Worm (Caenorhabditis elegans): ENCODE data around the gene F52B11.2.
A peak's percentile ranks its signal among the peaks of the same experiment; 100 is the strongest.

F52B11.2 gene

DNA sequence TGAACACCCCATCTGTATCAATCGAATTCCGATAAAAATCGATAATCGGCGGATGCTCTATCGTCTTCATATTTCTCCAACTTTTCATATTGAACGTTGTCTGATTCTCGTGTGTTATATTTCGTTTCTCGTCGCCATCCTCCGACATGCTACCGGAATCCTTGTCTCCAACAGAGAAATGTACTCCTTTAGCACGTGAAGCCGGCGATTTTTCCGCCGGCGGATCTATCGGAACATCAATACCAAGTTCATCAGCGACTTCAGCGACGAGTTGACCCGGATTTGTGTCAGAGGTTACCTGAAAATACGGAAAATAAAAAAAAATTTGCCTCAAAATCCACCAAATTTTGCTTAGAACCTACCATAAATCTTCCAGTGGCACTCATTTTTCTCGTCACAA is 31.7 kb downstream of the F52B11.2 start:
- TF ChIP-seq nhr-23 (tag; optimal IDR thresholded peaks at IDR 0.05) (no peak), Y55F3AM.14 (GFP tag; optimal IDR thresholded peaks at IDR 0.05) (no peak), ama-1 (optimal IDR thresholded peaks at IDR 0.05) (no peak)

DNA sequence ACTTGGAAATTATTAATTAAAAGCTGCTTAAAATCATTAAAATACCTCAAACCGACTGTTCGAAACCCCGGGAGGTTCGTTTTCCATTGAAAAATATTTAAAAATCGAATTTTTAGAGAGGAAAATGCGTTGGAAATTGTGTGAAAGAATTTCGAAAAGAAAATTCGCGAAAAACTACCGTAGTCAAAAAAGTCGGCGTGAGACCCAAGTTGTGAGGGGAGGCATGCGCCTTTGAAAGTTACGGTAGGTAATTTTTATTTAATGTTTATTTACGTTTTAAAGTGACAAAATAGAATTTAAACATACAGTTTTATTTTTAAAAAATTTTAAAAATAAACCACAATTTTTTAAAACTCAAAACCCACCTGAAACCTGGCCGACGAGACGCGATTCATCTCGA is 32.2 kb downstream of the F52B11.2 start:
- TF ChIP-seq lin-39 (tag; optimal IDR thresholded peaks at IDR 0.05) (no peak), nhr-11 (tag; optimal IDR thresholded peaks at IDR 0.05) (no peak), sma-9 (GFP tag; optimal IDR thresholded peaks at IDR 0.05) (no peak), sma-9 (tag; optimal IDR thresholded peaks at IDR 0.05) (no peak), R02D3.7 (tag; optimal IDR thresholded peaks at IDR 0.05) (no peak)

- TF ChIP-seq lsy-2 (tag; optimal IDR thresholded peaks at IDR 0.05): no peak
- TF ChIP-seq nhr-129 (tag; optimal IDR thresholded peaks at IDR 0.05): no peak
- no peak for TF ChIP-seq elt-3 (tag; optimal IDR thresholded peaks at IDR 0.05)
- TF ChIP-seq sem-4 (tag; optimal IDR thresholded peaks at IDR 0.05): no peak
- no peak for TF ChIP-seq mdl-1 (tag; optimal IDR thresholded peaks at IDR 0.05)
- no peak for TF ChIP-seq F13H6.1 (tag; optimal IDR thresholded peaks at IDR 0.05)
- TF ChIP-seq unc-39 (tag; optimal IDR thresholded peaks at IDR 0.05): no peak
- TF ChIP-seq aly-2 (tag; optimal IDR thresholded peaks at IDR 0.05): no peak
- no peak for TF ChIP-seq crh-2 (tag; optimal IDR thresholded peaks at IDR 0.05)
- no peak for TF ChIP-seq sma-3 (GFP tag; optimal IDR thresholded peaks at IDR 0.05)
- no peak for TF ChIP-seq ztf-4 (tag; optimal IDR thresholded peaks at IDR 0.05)
- no peak for TF ChIP-seq nhr-25 (tag; optimal IDR thresholded peaks at IDR 0.05)
- TF ChIP-seq alr-1 (tag; optimal IDR thresholded peaks at IDR 0.05): no peak
Observed at ce11 chrIV:14119327-14119726, 36.0 kb downstream of the F52B11.2 start.

- no peak for TF ChIP-seq lsy-2 (tag; optimal IDR thresholded peaks at IDR 0.05)
- no peak for TF ChIP-seq peb-1 (tag; optimal IDR thresholded peaks at IDR 0.05)
- no peak for TF ChIP-seq nhr-77 (tag; optimal IDR thresholded peaks at IDR 0.05)
- no peak for TF ChIP-seq nhr-12 (tag; optimal IDR thresholded peaks at IDR 0.05)
- TF ChIP-seq ama-1 (optimal IDR thresholded peaks at IDR 0.05): no peak
- no peak for TF ChIP-seq skn-1 (tag; optimal IDR thresholded peaks at IDR 0.05)
Observed at ce11 chrIV:14123956-14124355, 40.6 kb downstream of the F52B11.2 start, which contains the start of gene nkcc-1. TSS of gene nkcc-1 (minus strand) at chrIV:14124056.

ce11 chrIV:14127805-14128610 is 44.6 kb downstream of the F52B11.2 start, which contains the start of gene H12I19.115:
TSS of gene H12I19.115 (minus strand) at chrIV:14127855.
- TF ChIP-seq nhr-23 (tag; optimal IDR thresholded peaks at IDR 0.05) (no peak), unc-55 (GFP tag; optimal IDR thresholded peaks at IDR 0.05) (peak; percentile 15), C34F6.9 (tag; optimal IDR thresholded peaks at IDR 0.05) (peak; percentile 30), nhr-129 (tag; optimal IDR thresholded peaks at IDR 0.05) (peak; percentile 83), nhr-11 (tag; optimal IDR thresholded peaks at IDR 0.05) (no peak)

DNA sequence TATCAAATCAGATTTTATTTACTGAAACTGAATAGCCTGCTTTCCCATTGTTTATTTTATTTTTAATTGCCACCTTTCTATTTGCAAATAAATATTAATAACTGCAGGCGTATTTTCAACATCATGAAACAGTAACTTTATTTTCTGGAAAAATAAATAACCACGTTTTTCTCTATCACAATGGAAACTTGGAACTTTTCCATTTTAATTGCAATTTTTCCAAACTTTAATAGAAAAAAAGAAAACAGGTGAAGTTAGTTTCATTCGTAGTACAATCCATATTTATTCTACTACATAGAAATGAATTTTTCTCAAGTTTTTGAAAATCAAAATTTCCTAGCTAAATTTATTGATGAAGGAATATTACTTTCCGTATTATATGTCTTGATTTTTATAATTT is 45.7 kb downstream of the F52B11.2 start, which contains the start of gene srz-42:
Gene srz-42, plus strand, starts transcription at position 301 of the 400 bp plus-strand sequence.
- TF ChIP-seq alr-1 (tag; optimal IDR thresholded peaks at IDR 0.05) (no peak), ztf-11 (tag; optimal IDR thresholded peaks at IDR 0.05) (no peak), unc-62 (GFP tag; optimal IDR thresholded peaks at IDR 0.05) (no peak), fos-1 (tag; optimal IDR thresholded peaks at IDR 0.05) (no peak), gmeb-1 (tag; optimal IDR thresholded peaks at IDR 0.05) (no peak), nhr-129 (tag; optimal IDR thresholded peaks at IDR 0.05) (no peak), lin-11 (tag; optimal IDR thresholded peaks at IDR 0.05) (no peak), mab-5 (tag; optimal IDR thresholded peaks at IDR 0.05) (no peak), sma-3 (GFP tag; optimal IDR thresholded peaks at IDR 0.05) (no peak), dmd-4 (tag; optimal IDR thresholded peaks at IDR 0.05) (no peak), lsy-2 (tag; optimal IDR thresholded peaks at IDR 0.05) (no peak), sma-9 (GFP tag; optimal IDR thresholded peaks at IDR 0.05) (no peak), sma-9 (tag; optimal IDR thresholded peaks at IDR 0.05) (no peak), mdl-1 (tag; optimal IDR thresholded peaks at IDR 0.05) (no peak), ama-1 (optimal IDR thresholded peaks at IDR 0.05) (no peak), skn-1 (tag; optimal IDR thresholded peaks at IDR 0.05) (no peak)
